Fruit fly (Drosophila melanogaster) whole organism, pupa: ENCODE measurements around the gene Octbeta1R.

Experiments
- CG10348 ChIP-seq: fragments of 200-800 bp; sonication (Bioruptor generic); IDR thresholded peaks from 2 replicates; pipeline ENCODE4 v1.3.6; 2022; ENCODE audit warnings: missing biosample characterization, missing genetic modification characterization
- CG12605 ChIP-seq: fragments of 200-800 bp; sonication (Bioruptor generic); IDR thresholded peaks from 2 replicates; pipeline ENCODE4 v1.3.6; 2022; ENCODE audit warnings: missing biosample characterization, missing genetic modification characterization
- CG13204 ChIP-seq: fragments of 200-800 bp; sonication (Bioruptor generic); optimal IDR thresholded peaks from 2 replicates; lab custom pipeline; 2018; ENCODE audit warnings: missing biosample characterization, mild to moderate bottlenecking, missing genetic modification characterization, moderate library complexity
- CG14655 ChIP-seq: fragments of 200-800 bp; sonication (Bioruptor generic); optimal IDR thresholded peaks from 3 replicates; lab custom pipeline; 2017; ENCODE audit warnings: mild to moderate bottlenecking, missing biosample characterization, missing genetic modification reagents, missing genetic modification characterization
- CG15710 ChIP-seq: fragments of 200-800 bp; sonication (Bioruptor generic); optimal IDR thresholded peaks from 2 replicates; lab custom pipeline; 2018; ENCODE audit warnings: missing biosample characterization, mild to moderate bottlenecking, missing genetic modification characterization, moderate library complexity
- CG17806 ChIP-seq: fragments of 200-800 bp; sonication (Bioruptor generic); optimal IDR thresholded peaks from 2 replicates; lab custom pipeline; 2018; ENCODE audit warnings: missing biosample characterization, mild to moderate bottlenecking, missing genetic modification characterization, moderate library complexity
- CG32121 ChIP-seq: fragments of 200-800 bp; sonication (Bioruptor generic); IDR thresholded peaks from 2 replicates; pipeline ENCODE4 v1.3.6; 2022; ENCODE audit warnings: missing biosample characterization, missing genetic modification characterization
- CG34367 ChIP-seq: fragments of 200-800 bp; sonication (Bioruptor generic); optimal IDR thresholded peaks from 2 replicates; lab custom pipeline; 2018; ENCODE audit warnings: missing biosample characterization, mild to moderate bottlenecking, missing genetic modification characterization
- CG4496 ChIP-seq: fragments of 200-800 bp; sonication (Bioruptor generic); IDR thresholded peaks from 3 replicates; pipeline ENCODE4 v1.3.6; 2022; ENCODE audit warnings: missing biosample characterization, missing genetic modification characterization
- CG8159 ChIP-seq: fragments of 200-800 bp; sonication (Bioruptor generic); optimal IDR thresholded peaks from 3 replicates; lab custom pipeline; 2018; ENCODE audit warnings: missing biosample characterization, mild to moderate bottlenecking, missing genetic modification characterization, moderate library complexity
- CG8301 ChIP-seq: fragments of 200-800 bp; sonication (Bioruptor generic); optimal IDR thresholded peaks from 2 replicates; lab custom pipeline; 2018; ENCODE audit warnings: missing biosample characterization, mild to moderate bottlenecking, missing genetic modification characterization
- CG9948 ChIP-seq: fragments of 200-800 bp; sonication (Bioruptor generic); optimal IDR thresholded peaks from 2 replicates; lab custom pipeline; 2018; ENCODE audit warnings: missing biosample characterization, mild to moderate bottlenecking, missing genetic modification characterization, moderate library complexity
- D1 ChIP-seq: fragments of 200-800 bp; sonication (Bioruptor generic); optimal IDR thresholded peaks from 2 replicates; lab custom pipeline; 2018; ENCODE audit warnings: missing biosample characterization, mild to moderate bottlenecking, missing genetic modification characterization, moderate library complexity
- EcR ChIP-seq: fragments of 200-800 bp; sonication (Bioruptor generic); optimal IDR thresholded peaks from 3 replicates; lab custom pipeline; 2019; ENCODE audit warnings: missing biosample characterization, missing genetic modification characterization, mild to moderate bottlenecking, moderate library complexity, missing genetic modification reagents
- Ets98B ChIP-seq: fragments of 200-800 bp; sonication (Bioruptor generic); IDR thresholded peaks from 2 replicates; pipeline ENCODE4 v1.3.6; 2022; ENCODE audit warnings: missing biosample characterization, missing genetic modification characterization
- Pif1A ChIP-seq: fragments of 200-800 bp; sonication (Bioruptor generic); optimal IDR thresholded peaks from 3 replicates; lab custom pipeline; 2016; ENCODE audit warnings: missing biosample characterization, missing genetic modification characterization
- Pif1B ChIP-seq: fragments of 200-800 bp; sonication (Bioruptor generic); optimal IDR thresholded peaks from 3 replicates; lab custom pipeline; 2016; ENCODE audit warnings: missing biosample characterization, missing genetic modification characterization
- Snoo ChIP-seq: fragments of 200-800 bp; sonication (Bioruptor generic); optimal IDR thresholded peaks from 3 replicates; lab custom pipeline; 2017; ENCODE audit warnings: missing biosample characterization, mild to moderate bottlenecking, missing genetic modification characterization, inconsistent platforms
- fd96Ca ChIP-seq: fragments of 200-800 bp; sonication (Bioruptor generic); IDR thresholded peaks from 3 replicates; pipeline ENCODE4 v1.3.6; 2022; ENCODE audit warnings: missing biosample characterization, missing genetic modification characterization
- rn ChIP-seq: fragments of 200-800 bp; sonication (Bioruptor generic); IDR thresholded peaks from 2 replicates; pipeline ENCODE4 v1.3.6; 2022; ENCODE audit warnings: missing biosample characterization, missing genetic modification characterization

The Octbeta1R gene

DNA sequence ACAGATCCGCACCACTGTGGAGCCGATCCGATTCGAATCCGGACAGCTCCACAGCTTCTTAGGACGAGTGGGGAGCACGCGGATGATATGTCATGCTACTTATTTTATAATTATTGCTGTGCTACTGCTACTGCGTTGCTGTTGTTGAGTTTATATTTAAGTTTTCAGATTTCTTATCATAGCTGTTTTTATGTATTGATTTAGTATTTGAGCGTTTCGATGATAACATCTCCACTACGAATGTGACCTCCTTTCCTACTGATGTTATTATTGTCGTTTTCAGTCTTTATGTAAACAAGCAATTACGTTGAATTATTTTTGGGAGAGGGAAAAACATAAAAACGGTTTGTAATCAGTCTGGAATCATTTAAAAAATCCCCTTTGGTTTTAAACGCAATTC, 41.0 kb upstream of the Octbeta1R start:
- TF ChIP-seq CG15710 (no peak), CG14655 (GFP tag; lab: Kevin White, UChicago) (no peak), CG4496 (GFP tag; lab: Robert Waterston, UW) (no peak), CG9948 (tag; lab: Kevin White, UChicago) (no peak), Pif1B (GFP tag; lab: Kevin White, UChicago) (no peak), CG8159 (no peak), CG8301 (no peak), D1 (tag; lab: Kevin White, UChicago) (no peak), Ets98B (GFP tag; lab: Robert Waterston, UW) (no peak), Pif1A (no peak), rn (GFP tag; lab: Robert Waterston, UW) (no peak), fd96Ca (GFP tag; lab: Robert Waterston, UW) (no peak), CG12605 (GFP tag; lab: Robert Waterston, UW) (no peak)

DNA sequence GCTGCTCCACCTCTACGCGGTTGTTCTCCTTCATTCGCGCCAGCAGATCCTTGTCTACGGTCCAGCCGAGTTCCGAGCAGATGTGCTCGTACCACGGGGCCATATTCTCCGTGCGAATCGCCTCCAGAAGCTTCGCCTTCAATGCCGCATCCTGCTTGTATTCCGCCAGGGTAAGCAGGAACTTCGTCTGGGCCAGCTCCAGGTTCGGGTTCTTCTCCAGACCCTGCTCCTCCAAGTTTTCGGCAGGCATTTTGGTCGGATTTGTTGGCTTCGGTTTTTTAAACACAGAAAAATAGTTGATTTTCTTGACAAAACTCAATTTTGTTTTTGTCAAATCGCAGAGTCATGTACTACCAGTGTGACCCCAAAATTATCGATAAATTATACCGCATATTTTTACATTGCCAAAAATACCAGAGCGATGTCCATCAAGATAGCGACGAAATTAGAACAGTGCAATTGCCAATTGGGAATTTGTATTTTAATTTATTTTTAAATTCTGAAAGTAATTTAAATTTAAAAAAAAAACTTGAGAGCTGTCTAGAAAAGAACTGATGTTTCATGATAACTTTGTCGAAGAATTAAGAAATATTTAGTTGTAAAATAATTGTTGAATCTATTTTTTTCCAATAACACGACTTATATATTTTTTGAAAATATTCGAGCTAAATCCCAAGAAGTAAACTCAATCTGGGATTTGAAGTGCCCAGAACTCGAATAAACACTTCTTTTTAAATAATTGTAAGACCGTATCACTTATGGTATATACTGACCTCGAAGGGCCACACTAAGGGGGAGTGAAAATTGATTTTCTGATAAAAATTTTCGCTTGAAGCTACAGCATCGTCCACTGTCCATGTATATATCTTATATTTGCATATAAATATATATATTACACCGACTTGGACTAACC, 35.1 kb upstream of the Octbeta1R start, which contains the start of the genes Rpn7 and AP-2mu:
TSS of gene Rpn7 (minus strand) at position 382 of the 913 bp plus-strand sequence.
TSS of gene AP-2mu (plus strand) at position 783 of the 913 bp plus-strand sequence.
- TF ChIP-seq fd96Ca (GFP tag; lab: Robert Waterston, UW) (no peak), CG17806 (no peak), CG32121 (GFP tag; lab: Robert Waterston, UW) (no peak), Pif1A (no peak), Ets98B (GFP tag; lab: Robert Waterston, UW) (no peak), CG8159 (no peak)

DNA sequence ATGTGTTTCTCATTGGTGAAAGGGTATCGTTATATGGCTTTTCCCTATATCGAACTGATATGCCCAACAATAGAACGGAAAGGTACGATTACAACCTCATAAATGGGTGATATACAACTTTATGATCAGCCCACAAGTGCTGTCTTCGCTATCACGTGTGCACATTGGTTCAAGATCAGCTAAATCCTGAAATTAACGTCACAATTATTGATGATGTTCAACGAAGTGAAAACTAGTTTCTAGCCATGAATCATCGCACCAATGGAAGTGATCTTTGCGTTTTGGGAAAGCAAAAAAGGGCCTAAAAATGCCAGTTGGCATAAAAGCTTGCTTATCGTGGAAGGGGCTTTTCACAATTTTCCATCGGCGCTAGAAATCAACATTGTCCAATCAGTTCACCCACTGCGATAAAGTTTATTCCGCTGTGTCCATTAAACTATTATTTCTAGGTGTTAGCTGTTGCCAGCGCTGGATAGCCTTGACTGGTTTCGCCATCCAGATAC, 32.4 kb upstream of the Octbeta1R start, which contains the start of gene CG7054:
TSS of gene CG7054 (plus strand) at position 375 of the 503 bp plus-strand sequence.
- TF ChIP-seq D1 (tag; lab: Kevin White, UChicago) (no peak), EcR (GFP tag; lab: Kevin White, UChicago) (no peak), CG8301 (no peak), Ets98B (GFP tag; lab: Robert Waterston, UW) (peak; percentile 9; the same call in 1 of the 2 replicates), CG4496 (GFP tag; lab: Robert Waterston, UW) (0 out of 3 replicates have a peak, but pooled peaks have one; percentile 16)

DNA sequence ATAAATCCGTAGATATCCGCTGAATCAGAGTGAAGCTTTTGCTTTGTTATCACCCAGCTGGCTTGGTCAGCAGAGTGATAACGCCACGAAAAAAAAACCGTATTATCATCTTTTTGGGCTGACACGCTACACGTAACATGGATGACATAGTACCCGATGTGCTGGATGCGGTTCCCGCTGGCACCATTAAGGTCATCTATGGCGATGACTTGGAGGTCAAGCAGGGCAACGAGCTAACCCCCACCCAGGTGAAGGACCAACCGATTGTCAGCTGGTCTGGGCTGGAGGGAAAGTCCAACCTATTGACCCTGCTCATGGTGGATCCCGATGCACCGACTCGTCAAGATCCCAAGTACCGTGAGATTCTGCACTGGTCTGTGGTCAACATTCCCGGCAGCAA, 31.9 kb upstream of the Octbeta1R start:
- TF ChIP-seq CG32121 (GFP tag; lab: Robert Waterston, UW): no peak

DNA sequence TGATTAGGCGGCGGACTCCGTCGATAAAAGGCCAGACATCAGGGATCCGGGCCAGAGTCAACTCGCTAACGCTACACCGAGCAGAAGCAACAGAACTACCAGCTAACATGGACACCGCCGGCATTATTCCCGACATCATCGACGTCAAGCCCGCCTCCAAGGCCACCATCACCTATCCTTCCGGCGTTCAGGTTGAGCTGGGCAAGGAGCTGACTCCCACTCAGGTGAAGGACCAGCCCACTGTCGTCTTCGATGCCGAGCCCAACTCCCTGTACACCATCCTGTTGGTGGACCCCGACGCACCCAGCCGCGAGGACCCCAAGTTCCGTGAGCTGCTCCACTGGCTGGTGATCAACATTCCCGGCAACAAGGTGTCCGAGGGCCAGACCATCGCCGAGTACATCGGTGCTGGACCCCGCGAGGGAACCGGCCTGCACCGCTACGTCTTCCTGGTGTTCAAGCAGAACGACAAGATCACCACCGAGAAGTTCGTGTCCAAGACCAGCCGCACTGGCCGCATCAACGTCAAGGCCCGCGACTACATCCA, 31.0 kb upstream of the Octbeta1R start, which contains the start of gene Pebp1:
TSS of gene Pebp1 (plus strand) at position 51 of the 547 bp plus-strand sequence.
- TF ChIP-seq CG32121 (GFP tag; lab: Robert Waterston, UW): no peak
- TF ChIP-seq CG10348 (GFP tag; lab: Robert Waterston, UW): no peak
- TF ChIP-seq CG17806: no peak
- TF ChIP-seq CG8301: no peak
- no peak for TF ChIP-seq D1 (tag; lab: Kevin White, UChicago)
- no peak for TF ChIP-seq CG12605 (GFP tag; lab: Robert Waterston, UW)
- no peak for TF ChIP-seq CG15710
- TF ChIP-seq CG4496 (GFP tag; lab: Robert Waterston, UW): no peak
- no peak for TF ChIP-seq EcR (GFP tag; lab: Kevin White, UChicago)
- TF ChIP-seq fd96Ca (GFP tag; lab: Robert Waterston, UW): no peak
- no peak for TF ChIP-seq Snoo
- TF ChIP-seq CG13204 (GFP tag; lab: Kevin White, UChicago): no peak
- no peak for TF ChIP-seq CG34367
- TF ChIP-seq Pif1B (GFP tag; lab: Kevin White, UChicago): no peak
- no peak for TF ChIP-seq CG14655 (GFP tag; lab: Kevin White, UChicago)
- TF ChIP-seq Ets98B (GFP tag; lab: Robert Waterston, UW): no peak
- no peak for TF ChIP-seq CG8159
- no peak for TF ChIP-seq rn (GFP tag; lab: Robert Waterston, UW)
- TF ChIP-seq Pif1A: no peak

DNA sequence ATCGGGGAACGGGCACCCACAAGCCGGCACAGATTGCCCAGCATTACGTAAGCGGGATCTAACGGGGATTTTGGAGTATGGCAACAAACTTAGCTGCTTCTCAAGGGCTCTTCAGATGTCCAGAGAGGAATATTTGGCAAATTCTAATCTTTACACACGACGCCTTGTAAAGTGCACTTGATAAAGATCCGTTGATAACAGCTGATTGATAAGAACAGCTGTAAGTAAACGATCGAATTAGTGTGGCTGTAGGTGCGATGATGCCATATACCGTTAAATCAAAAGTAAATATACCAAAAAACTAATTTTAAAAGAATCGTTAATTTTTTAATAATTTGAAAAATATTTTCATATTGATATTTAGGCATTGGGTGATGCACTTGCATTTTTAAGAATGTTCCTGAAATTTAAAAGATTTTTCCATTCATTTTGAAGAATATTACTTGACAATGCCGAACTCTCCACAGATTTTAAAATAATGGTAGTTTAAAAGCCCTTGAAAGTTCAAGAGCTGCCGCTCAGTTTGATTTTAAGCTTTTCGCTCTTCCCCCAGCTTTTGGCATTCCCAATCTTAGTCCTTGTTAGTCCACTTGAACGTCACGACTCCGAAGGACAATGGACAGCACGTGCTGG, 29.0 kb upstream of the Octbeta1R start, which contains the start of the genes CG5377 and Nrx-1:
TSS of gene CG5377 (minus strand) at position 219 of the 633 bp plus-strand sequence.
TSS of gene Nrx-1 (plus strand) at position 574 of the 633 bp plus-strand sequence.
- no peak for TF ChIP-seq CG4496 (GFP tag; lab: Robert Waterston, UW)
- TF ChIP-seq Pif1A: no peak
- no peak for TF ChIP-seq Ets98B (GFP tag; lab: Robert Waterston, UW)
- no peak for TF ChIP-seq CG14655 (GFP tag; lab: Kevin White, UChicago)
- no peak for TF ChIP-seq CG13204 (GFP tag; lab: Kevin White, UChicago)
- TF ChIP-seq CG12605 (GFP tag; lab: Robert Waterston, UW): no peak
- TF ChIP-seq CG10348 (GFP tag; lab: Robert Waterston, UW): no peak
- no peak for TF ChIP-seq CG9948 (tag; lab: Kevin White, UChicago)
- no peak for TF ChIP-seq CG8159
- no peak for TF ChIP-seq EcR (GFP tag; lab: Kevin White, UChicago)
- TF ChIP-seq CG17806: no peak
- TF ChIP-seq CG32121 (GFP tag; lab: Robert Waterston, UW): no peak
- no peak for TF ChIP-seq CG34367
- no peak for TF ChIP-seq Pif1B (GFP tag; lab: Kevin White, UChicago)
- no peak for TF ChIP-seq fd96Ca (GFP tag; lab: Robert Waterston, UW)
- no peak for TF ChIP-seq D1 (tag; lab: Kevin White, UChicago)
- TF ChIP-seq rn (GFP tag; lab: Robert Waterston, UW): no peak
- TF ChIP-seq, all 21 proteins: peak for 0
